Worm (Caenorhabditis elegans) whole organism, L2 larva: ENCODE data around the gene lin-40.

Source experiments
- ama-1 ChIP-seq: fragments of 150-350 bp; optimal IDR thresholded peaks from 2 replicates; lab custom pipeline; 2018; ENCODE audit warnings: inconsistent platforms
- crh-2 ChIP-seq: sonication (generic microtip); optimal IDR thresholded peaks from 2 replicates; lab custom pipeline; 2017; ENCODE audit warnings: missing biosample characterization, missing genetic modification characterization
- egl-27 ChIP-seq: sonication (generic microtip); optimal IDR thresholded peaks from 3 replicates; lab custom pipeline; 2017; ENCODE audit warnings: missing biosample characterization, missing genetic modification reagents, missing genetic modification characterization
- elt-3 ChIP-seq: sonication (generic microtip); optimal IDR thresholded peaks from 2 replicates; lab custom pipeline; 2017; ENCODE audit warnings: missing biosample characterization, missing genetic modification characterization
- lin-11 ChIP-seq: fragments of 150-350 bp; sonication (generic microtip); optimal IDR thresholded peaks from 2 replicates; lab custom pipeline; 2014; ENCODE audit warnings: missing biosample characterization, missing genetic modification characterization, inconsistent platforms, mixed read lengths
- lin-39 ChIP-seq: fragments of 150-350 bp; optimal IDR thresholded peaks from 2 replicates; lab custom pipeline; 2014; ENCODE audit warnings: missing biosample characterization, missing genetic modification reagents, missing genetic modification characterization
- nhr-77 ChIP-seq: fragments of 150-350 bp; optimal IDR thresholded peaks from 2 replicates; lab custom pipeline; 2014; ENCODE audit warnings: missing biosample characterization, missing genetic modification characterization
- snpc-4 ChIP-seq: fragments of 150-350 bp; optimal IDR thresholded peaks from 2 replicates; lab custom pipeline; 2014; ENCODE audit warnings: missing biosample characterization, missing genetic modification characterization
- unc-39 ChIP-seq: fragments of 150-350 bp; optimal IDR thresholded peaks from 2 replicates; lab custom pipeline; 2014; ENCODE audit warnings: missing biosample characterization, missing genetic modification characterization

- TF ChIP-seq ama-1 (lab: Kevin White, UChicago), result no peak
- no peak for TF ChIP-seq unc-39 (tag; lab: Kevin White, UChicago)
- TF ChIP-seq egl-27, result no peak
- TF ChIP-seq nhr-77 (tag; lab: Kevin White, UChicago), result no peak
- TF ChIP-seq snpc-4 (tag; lab: Kevin White, UChicago), result no peak
- TF ChIP-seq lin-39 (tag; lab: Kevin White, UChicago), result no peak
- TF ChIP-seq elt-3, result no peak
- no peak for TF ChIP-seq lin-11 (tag; lab: Kevin White, UChicago)
- no peak for TF ChIP-seq crh-2 (tag; lab: Kevin White, UChicago)
Measured at ce11 chrV:3712955-3713354, 8.2 kb downstream of the lin-40 start.
